Fruit fly (Drosophila melanogaster) whole organism, embryonic: Measurements from ENCODE around the gene CheA7a.

Experiments used
- Atf3 ChIP-seq: fragments of 200-800 bp; sonication (Bioruptor generic); optimal IDR thresholded peaks from 3 replicates; lab custom pipeline; 2016; ENCODE audit warnings: missing biosample characterization, missing genetic modification characterization
- Bdp1 ChIP-seq: fragments of 200-800 bp; sonication (Bioruptor generic); optimal IDR thresholded peaks from 3 replicates; lab custom pipeline; 2016; ENCODE audit warnings: missing biosample characterization, missing genetic modification characterization
- CG10543 ChIP-seq: fragments of 200-800 bp; sonication (Bioruptor generic); optimal IDR thresholded peaks from 3 replicates; lab custom pipeline; 2017; ENCODE audit warnings: missing biosample characterization, mild to moderate bottlenecking, missing genetic modification characterization, moderate library complexity
- CG10654 ChIP-seq: fragments of 200-800 bp; sonication (Bioruptor generic); optimal IDR thresholded peaks from 2 replicates; lab custom pipeline; 2016; ENCODE audit warnings: missing biosample characterization, missing genetic modification characterization
- CG10959 ChIP-seq: fragments of 200-800 bp; sonication (Bioruptor generic); IDR thresholded peaks from 2 replicates; pipeline ENCODE4 v1.3.6; 2022; ENCODE audit warnings: missing biosample characterization, missing genetic modification characterization
- CG11398 ChIP-seq: fragments of 200-800 bp; sonication (Bioruptor generic); optimal IDR thresholded peaks from 2 replicates; lab custom pipeline; 2016; ENCODE audit warnings: missing biosample characterization, missing genetic modification characterization
- CG11560 ChIP-seq: fragments of 200-800 bp; sonication (Bioruptor generic); IDR thresholded peaks from 3 replicates; pipeline ENCODE4 v1.3.6; 2022; ENCODE audit warnings: missing biosample characterization, missing genetic modification characterization
- CG12769 ChIP-seq: fragments of 200-800 bp; sonication (Bioruptor generic); optimal IDR thresholded peaks from 2 replicates; lab custom pipeline; 2019; ENCODE audit warnings: missing biosample characterization, mild to moderate bottlenecking, missing genetic modification characterization, moderate library complexity
- CG13123 ChIP-seq: fragments of 200-800 bp; sonication (Bioruptor generic); optimal IDR thresholded peaks from 2 replicates; lab custom pipeline; 2016; ENCODE audit warnings: missing biosample characterization, missing genetic modification characterization
- CG14667 ChIP-seq: fragments of 200-800 bp; sonication (Bioruptor generic); IDR thresholded peaks from 2 replicates; pipeline ENCODE4 v1.3.6; 2022; ENCODE audit warnings: missing biosample characterization, missing genetic modification characterization
- CG15696 ChIP-seq: fragments of 200-800 bp; sonication (Bioruptor generic); optimal IDR thresholded peaks from 2 replicates; lab custom pipeline; 2019; ENCODE audit warnings: missing biosample characterization, mild to moderate bottlenecking, missing genetic modification characterization, moderate library complexity
- CG1603 ChIP-seq: fragments of 200-800 bp; sonication (Bioruptor generic); optimal IDR thresholded peaks from 2 replicates; lab custom pipeline; 2019; ENCODE audit warnings: missing biosample characterization, mild to moderate bottlenecking, missing genetic modification characterization, moderate library complexity
- CG31224 ChIP-seq: fragments of 200-800 bp; sonication (Bioruptor generic); IDR thresholded peaks from 2 replicates; pipeline ENCODE4 v1.3.6; 2022; ENCODE audit warnings: missing biosample characterization, missing genetic modification characterization
- CG33213 ChIP-seq: fragments of 200-800 bp; sonication (Bioruptor generic); optimal IDR thresholded peaks from 3 replicates; lab custom pipeline; 2016; ENCODE audit warnings: missing biosample characterization, missing genetic modification characterization
- CG34422 ChIP-seq: fragments of 200-800 bp; sonication (Bioruptor generic); IDR thresholded peaks from 3 replicates; pipeline ENCODE4 v1.3.6; 2022; ENCODE audit warnings: missing biosample characterization, missing genetic modification characterization
- CG4282 ChIP-seq: fragments of 200-800 bp; sonication (Bioruptor generic); optimal IDR thresholded peaks from 2 replicates; lab custom pipeline; 2016; ENCODE audit warnings: missing biosample characterization, missing genetic modification characterization
- CG4730 ChIP-seq: fragments of 200-800 bp; sonication (Bioruptor generic); IDR thresholded peaks from 2 replicates; pipeline ENCODE4 v1.3.6; 2022; ENCODE audit warnings: missing biosample characterization, missing genetic modification characterization
- CG6272 ChIP-seq: fragments of 200-800 bp; sonication (Bioruptor generic); IDR thresholded peaks from 2 replicates; pipeline ENCODE4 v1.3.6; 2022; ENCODE audit warnings: missing biosample characterization, missing genetic modification characterization
- CG6654 ChIP-seq: fragments of 200-800 bp; sonication (Bioruptor generic); optimal IDR thresholded peaks from 2 replicates; lab custom pipeline; 2017; ENCODE audit warnings: missing biosample characterization, mild to moderate bottlenecking, missing genetic modification characterization
- CG7839 ChIP-seq: fragments of 200-800 bp; sonication (Bioruptor generic); optimal IDR thresholded peaks from 3 replicates; lab custom pipeline; 2018; ENCODE audit warnings: missing biosample characterization, mild to moderate bottlenecking, missing genetic modification characterization, moderate library complexity
- CG7987 ChIP-seq: fragments of 200-800 bp; sonication (Bioruptor generic); optimal IDR thresholded peaks from 2 replicates; lab custom pipeline; 2018; ENCODE audit warnings: missing biosample characterization, mild to moderate bottlenecking, missing genetic modification characterization, moderate library complexity
- CG9437 ChIP-seq: fragments of 200-800 bp; sonication (Bioruptor generic); optimal IDR thresholded peaks from 2 replicates; lab custom pipeline; 2018; ENCODE audit warnings: missing biosample characterization, mild to moderate bottlenecking, missing genetic modification characterization
- CHES-1-like ChIP-seq: fragments of 200-800 bp; sonication (Bioruptor generic); optimal IDR thresholded peaks from 2 replicates; lab custom pipeline; 2016; ENCODE audit warnings: missing biosample characterization, missing genetic modification characterization
- CoRest ChIP-seq: fragments of 200-800 bp; sonication (Bioruptor generic); optimal IDR thresholded peaks from 3 replicates; lab custom pipeline; 2018; ENCODE audit warnings: missing biosample characterization, mild to moderate bottlenecking, missing genetic modification characterization, moderate library complexity
- Doc3 ChIP-seq: fragments of 200-800 bp; sonication (Bioruptor generic); IDR thresholded peaks from 3 replicates; pipeline ENCODE4 v1.3.6; 2022; ENCODE audit warnings: missing biosample characterization, missing genetic modification characterization; ENCODE audit not compliant: partially characterized antibody
- ERR ChIP-seq: fragments of 200-800 bp; sonication (Bioruptor generic); optimal IDR thresholded peaks from 2 replicates; lab custom pipeline; 2016; ENCODE audit warnings: missing biosample characterization, missing genetic modification characterization
- Kr ChIP-seq: fragments of 200-800 bp; sonication (Bioruptor generic); optimal IDR thresholded peaks from 2 replicates; lab custom pipeline; 2017; ENCODE audit warnings: missing biosample characterization, mild to moderate bottlenecking, missing genetic modification characterization
- Lhr ChIP-seq: fragments of 200-800 bp; sonication (Bioruptor generic); optimal IDR thresholded peaks from 3 replicates; lab custom pipeline; 2017; ENCODE audit warnings: mild to moderate bottlenecking, missing biosample characterization, missing genetic modification reagents, missing genetic modification characterization
- Meics ChIP-seq: fragments of 200-800 bp; sonication (Bioruptor generic); optimal IDR thresholded peaks from 2 replicates; lab custom pipeline; 2017; ENCODE audit warnings: missing biosample characterization, mild to moderate bottlenecking, missing genetic modification characterization
- NK7.1 ChIP-seq: fragments of 200-800 bp; sonication (Bioruptor generic); optimal IDR thresholded peaks from 3 replicates; lab custom pipeline; 2016; ENCODE audit warnings: missing biosample characterization, missing genetic modification characterization
- Nf-YC ChIP-seq: fragments of 200-800 bp; optimal IDR thresholded peaks from 3 replicates; lab custom pipeline; 2019; ENCODE audit warnings: missing biosample characterization, mild to moderate bottlenecking, missing genetic modification characterization, moderate library complexity
- Oli ChIP-seq: fragments of 200-800 bp; sonication (Bioruptor generic); optimal IDR thresholded peaks from 2 replicates; lab custom pipeline; 2018; ENCODE audit warnings: missing biosample characterization, mild to moderate bottlenecking, missing genetic modification characterization, moderate library complexity
- Ravus ChIP-seq: fragments of 200-800 bp; sonication (Bioruptor generic); IDR thresholded peaks from 2 replicates; pipeline ENCODE4 v1.3.6; 2022; ENCODE audit warnings: missing biosample characterization, missing genetic modification characterization
- Rx ChIP-seq: fragments of 200-800 bp; sonication (Bioruptor generic); IDR thresholded peaks from 2 replicates; pipeline ENCODE4 v1.3.6; 2022; ENCODE audit warnings: missing biosample characterization, missing genetic modification characterization
- ab ChIP-seq: fragments of 200-800 bp; sonication (Bioruptor generic); optimal IDR thresholded peaks from 2 replicates; lab custom pipeline; 2016; ENCODE audit warnings: missing biosample characterization, missing genetic modification characterization
- bigmax ChIP-seq: fragments of 200-800 bp; sonication (Bioruptor generic); optimal IDR thresholded peaks from 2 replicates; lab custom pipeline; 2018; ENCODE audit warnings: missing biosample characterization, mild to moderate bottlenecking, missing genetic modification characterization
- cas ChIP-seq: fragments of 200-800 bp; sonication (Bioruptor generic); IDR thresholded peaks from 2 replicates; pipeline ENCODE4 v1.3.6; 2022; ENCODE audit warnings: missing biosample characterization, missing genetic modification characterization
- chinmo ChIP-seq: fragments of 200-800 bp; sonication (Bioruptor generic); IDR thresholded peaks from 4 replicates; pipeline ENCODE4 v1.3.6; 2022; ENCODE audit warnings: missing biosample characterization, missing genetic modification characterization; ENCODE audit not compliant: partially characterized antibody
- dpn ChIP-seq, 2 experiments: fragments of 200-800 bp; sonication (Bioruptor generic); optimal IDR thresholded peaks; 3 replicates each; lab custom pipeline; 2016; ENCODE audit warnings: missing biosample characterization in 2 of 2, missing genetic modification characterization in 2 of 2
- emc ChIP-seq: fragments of 200-800 bp; sonication (Bioruptor generic); optimal IDR thresholded peaks from 2 replicates; lab custom pipeline; 2016; ENCODE audit warnings: missing biosample characterization, missing genetic modification characterization
- eyg ChIP-seq: fragments of 200-800 bp; sonication (Bioruptor generic); optimal IDR thresholded peaks from 3 replicates; lab custom pipeline; 2016; ENCODE audit warnings: missing biosample characterization, missing genetic modification characterization
- gsb ChIP-seq: fragments of 200-800 bp; sonication (Bioruptor generic); IDR thresholded peaks from 2 replicates; pipeline ENCODE4 v1.3.6; 2022; ENCODE audit warnings: missing biosample characterization, missing genetic modification characterization
- ind ChIP-seq: fragments of 200-800 bp; sonication (Bioruptor generic); optimal IDR thresholded peaks from 3 replicates; lab custom pipeline; 2016; ENCODE audit warnings: missing biosample characterization, missing genetic modification characterization
- kay ChIP-seq: fragments of 200-800 bp; sonication (Bioruptor generic); optimal IDR thresholded peaks from 2 replicates; lab custom pipeline; 2016; ENCODE audit warnings: missing biosample characterization, missing genetic modification characterization
- luna ChIP-seq: fragments of 200-800 bp; sonication (Bioruptor generic); optimal IDR thresholded peaks from 2 replicates; lab custom pipeline; 2016; ENCODE audit warnings: missing biosample characterization, missing genetic modification characterization
- oc ChIP-seq: fragments of 200-800 bp; sonication (Bioruptor generic); optimal IDR thresholded peaks from 2 replicates; lab custom pipeline; 2018; ENCODE audit warnings: missing biosample characterization, mild to moderate bottlenecking, missing genetic modification characterization, moderate library complexity
- ranshi ChIP-seq: fragments of 200-800 bp; sonication (Bioruptor generic); IDR thresholded peaks from 2 replicates; pipeline ENCODE4 v1.3.6; 2022; ENCODE audit warnings: missing biosample characterization, missing genetic modification characterization
- repo ChIP-seq: fragments of 200-800 bp; sonication (Bioruptor generic); optimal IDR thresholded peaks from 2 replicates; lab custom pipeline; 2016; ENCODE audit warnings: missing biosample characterization, missing genetic modification characterization
- rib ChIP-seq: fragments of 200-800 bp; sonication (Bioruptor generic); IDR thresholded peaks from 2 replicates; pipeline ENCODE4 v1.3.6; 2022; ENCODE audit warnings: missing biosample characterization, missing genetic modification characterization
- tin ChIP-seq: fragments of 200-800 bp; sonication (Bioruptor generic); optimal IDR thresholded peaks from 3 replicates; lab custom pipeline; 2016; ENCODE audit warnings: missing biosample characterization, missing genetic modification characterization
- vvl ChIP-seq: fragments of 200-800 bp; sonication (Bioruptor generic); IDR thresholded peaks from 2 replicates; pipeline ENCODE4 v1.3.6; 2022; ENCODE audit warnings: missing biosample characterization, missing genetic modification characterization
- wor ChIP-seq: fragments of 200-800 bp; sonication (Bioruptor generic); IDR thresholded peaks from 2 replicates; pipeline ENCODE4 v1.3.6; 2022; ENCODE audit warnings: missing biosample characterization, missing genetic modification characterization

Gene CheA7a

DNA sequence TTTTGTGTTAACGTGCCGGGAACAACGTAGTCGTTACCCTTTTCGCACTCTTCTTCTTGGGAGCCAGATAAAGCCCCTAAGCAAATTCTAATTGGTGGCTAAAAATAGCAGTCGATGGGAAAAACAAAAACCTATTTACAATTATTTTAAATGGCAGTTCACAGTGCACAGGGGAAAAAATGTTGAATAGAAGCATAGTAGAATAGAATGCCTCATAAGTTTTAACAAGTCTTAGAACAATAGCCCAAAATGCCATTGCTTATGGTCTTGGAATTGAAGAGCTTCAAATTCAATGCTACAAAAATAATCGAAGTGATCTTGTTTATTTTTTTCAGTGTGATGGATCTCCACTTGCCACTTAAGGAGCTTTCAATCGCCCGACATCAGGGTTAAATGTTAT lies 45.4 kb upstream of the CheA7a start (continued):
- TF ChIP-seq Kr (GFP tag; lab: Kevin White, UChicago) (no peak), CG15696 (tag; lab: Kevin White, UChicago) (no peak), NK7.1 (peak; percentile 69), ranshi (GFP tag; lab: Robert Waterston, UW) (peak; percentile 73), CG10543 (GFP tag; lab: Kevin White, UChicago) (peak; percentile 38), ERR (peak; percentile 51), CHES-1-like (GFP tag; lab: Kevin White, UChicago) (peak; percentile 82), Lhr (GFP tag; lab: Kevin White, UChicago) (no peak), rib (GFP tag; lab: Robert Waterston, UW) (peak; percentile 68), Nf-YC (peak; percentile 82), gsb (GFP tag; lab: Robert Waterston, UW) (peak; percentile 56), CG33213 (GFP tag; lab: Kevin White, UChicago) (peak; percentile 35), CG10654 (GFP tag; lab: Kevin White, UChicago) (peak; percentile 35), CG14667 (GFP tag; lab: Robert Waterston, UW) (0 out of 2 replicates have a peak, but pooled peaks have one; percentile 22), CG9437 (GFP tag; lab: Kevin White, UChicago) (peak; percentile 54), Doc3 (GFP tag; lab: Robert Waterston, UW) (no peak), luna (GFP tag; lab: Kevin White, UChicago) (peak; percentile 60), oc (tag; lab: Kevin White, UChicago) (peak; percentile 21), ab (GFP tag; lab: Kevin White, UChicago) (no peak), CG7839 (tag; lab: Kevin White, UChicago) (peak; percentile 80), CG12769 (tag; lab: Kevin White, UChicago) (peak; percentile 84), chinmo (GFP tag; lab: Robert Waterston, UW) (no peak), CG11398 (GFP tag; lab: Kevin White, UChicago) (peak; percentile 51), CG10959 (no peak), tin (peak; percentile 49), Meics (GFP tag; lab: Kevin White, UChicago) (peak; percentile 68), CG13123 (GFP tag; lab: Kevin White, UChicago) (no peak), cas (GFP tag; lab: Robert Waterston, UW) (0 out of 2 replicates have a peak, but pooled peaks have one; percentile 17), Bdp1 (GFP tag; lab: Kevin White, UChicago) (peak; percentile 26), CG4282 (peak; percentile 5), bigmax (GFP tag; lab: Kevin White, UChicago) (no peak), wor (GFP tag; lab: Robert Waterston, UW) (no peak), CG4730 (GFP tag; lab: Robert Waterston, UW) (peak; percentile 61), Atf3 (GFP tag; lab: Kevin White, UChicago) (no peak), emc (peak; percentile 32), dpn (GFP tag; optimal IDR thresholded peaks at IDR 0.05; lab: Kevin White, UChicago) (peak; percentile 74), kay (GFP tag; lab: Kevin White, UChicago) (peak; percentile 9), vvl (GFP tag; lab: Robert Waterston, UW) (peak; percentile 68), ind (peak; percentile 62), eyg (GFP tag; lab: Kevin White, UChicago) (peak; percentile 58), repo (GFP tag; lab: Kevin White, UChicago) (peak; percentile 60), Rx (GFP tag; lab: Robert Waterston, UW) (no peak), CG11560 (tag; lab: Robert Waterston, UW) (0 out of 3 replicates have a peak, but pooled peaks have one; percentile 25), CG1603 (tag; lab: Kevin White, UChicago) (peak; percentile 61), CG6654 (GFP tag; lab: Kevin White, UChicago) (no peak), CG34422 (GFP tag; lab: Robert Waterston, UW) (peak; percentile 77), CoRest (tag; lab: Kevin White, UChicago) (peak; percentile 52), CG7987 (GFP tag; lab: Kevin White, UChicago) (no peak), CG31224 (GFP tag; lab: Robert Waterston, UW) (peak; percentile 61; the same call in 1 of the 2 replicates), CG6272 (no peak), Ravus (GFP tag; lab: Robert Waterston, UW) (0 out of 2 replicates have a peak, but pooled peaks have one; percentile 14), Oli (tag; lab: Kevin White, UChicago) (peak; percentile 64)
